Worm (Caenorhabditis elegans): ENCODE results near the gene F17E9.15.

ce11 chrIV:8394105-8394504 lies 46.9 kb downstream of the F17E9.15 start, which contains the start of gene D2096.11:
- TF ChIP-seq jun-1 (tag; optimal IDR thresholded peaks at IDR 0.05) (no peak), pqm-1 (tag; optimal IDR thresholded peaks at IDR 0.05) (no peak), nhr-76 (tag; optimal IDR thresholded peaks at IDR 0.05) (no peak), F16B12.6 (tag; optimal IDR thresholded peaks at IDR 0.05) (no peak), tbx-2 (tag; optimal IDR thresholded peaks at IDR 0.05) (no peak), ama-1 (optimal IDR thresholded peaks at IDR 0.05) (no peak), snpc-4 (tag; optimal IDR thresholded peaks at IDR 0.05) (no peak)

Measured in whole organism, L1 larva.